Fruit fly (Drosophila melanogaster) whole organism, embryonic: Measurements from ENCODE around the gene CG3009.
A peak's percentile ranks its signal among the peaks of the same experiment; 100 is the strongest.

ENCODE experiments used
- ATbp ChIP-seq: fragments of 200-800 bp; sonication (Bioruptor generic); optimal IDR thresholded peaks from 2 replicates; lab custom pipeline; 2017; ENCODE audit warnings: missing biosample characterization, mild to moderate bottlenecking, missing genetic modification characterization, missing genetic modification reagents
- BEAF-32 ChIP-seq: fragments of 200-800 bp; sonication (Bioruptor generic); optimal IDR thresholded peaks from 3 replicates; lab custom pipeline; 2017; ENCODE audit warnings: missing biosample characterization, missing genetic modification characterization, mild to moderate bottlenecking, moderate library complexity, missing genetic modification reagents
- CG10321 ChIP-seq: fragments of 200-800 bp; sonication (Bioruptor generic); IDR thresholded peaks from 2 replicates; pipeline ENCODE4 v1.3.6; 2022; ENCODE audit warnings: missing biosample characterization, missing genetic modification characterization
- CG10431 ChIP-seq: fragments of 200-800 bp; sonication (Bioruptor generic); optimal IDR thresholded peaks from 3 replicates; lab custom pipeline; 2018; ENCODE audit warnings: missing biosample characterization, mild to moderate bottlenecking, missing genetic modification characterization
- CG12236 ChIP-seq: fragments of 200-800 bp; sonication (Bioruptor generic); optimal IDR thresholded peaks from 2 replicates; lab custom pipeline; 2016; ENCODE audit warnings: missing biosample characterization, missing genetic modification characterization
- CG14667 ChIP-seq: fragments of 200-800 bp; sonication (Bioruptor generic); IDR thresholded peaks from 2 replicates; pipeline ENCODE4 v1.3.6; 2022; ENCODE audit warnings: missing biosample characterization, missing genetic modification characterization
- CG14860 ChIP-seq: fragments of 200-800 bp; sonication (Bioruptor generic); IDR thresholded peaks from 3 replicates; pipeline ENCODE4 v1.3.6; 2022; ENCODE audit warnings: missing biosample characterization, missing genetic modification characterization; ENCODE audit not compliant: partially characterized antibody
- CG15514 ChIP-seq: fragments of 200-800 bp; sonication (Bioruptor generic); optimal IDR thresholded peaks from 3 replicates; lab custom pipeline; 2017; ENCODE audit warnings: missing biosample characterization, missing genetic modification characterization, mild to moderate bottlenecking, moderate library complexity, missing genetic modification reagents
- CG15601 ChIP-seq: fragments of 200-800 bp; sonication (Bioruptor generic); optimal IDR thresholded peaks from 3 replicates; lab custom pipeline; 2019; ENCODE audit warnings: missing biosample characterization, mild to moderate bottlenecking, missing genetic modification characterization, moderate library complexity
- CG17385 ChIP-seq: fragments of 200-800 bp; sonication (Bioruptor generic); optimal IDR thresholded peaks from 3 replicates; lab custom pipeline; 2018; ENCODE audit warnings: missing biosample characterization, mild to moderate bottlenecking, missing genetic modification characterization
- CG2202 ChIP-seq: fragments of 200-800 bp; sonication (Bioruptor generic); optimal IDR thresholded peaks from 2 replicates; lab custom pipeline; 2018; ENCODE audit warnings: missing biosample characterization, mild to moderate bottlenecking, missing genetic modification characterization
- CG2875 ChIP-seq: fragments of 200-800 bp; sonication (Bioruptor generic); optimal IDR thresholded peaks from 2 replicates; lab custom pipeline; 2017; ENCODE audit warnings: missing biosample characterization, mild to moderate bottlenecking, missing genetic modification characterization, missing genetic modification reagents
- CG30020 ChIP-seq: fragments of 200-800 bp; optimal IDR thresholded peaks from 2 replicates; lab custom pipeline; 2019; ENCODE audit warnings: missing biosample characterization, mild to moderate bottlenecking, missing genetic modification characterization, moderate library complexity
- CG30431 ChIP-seq: fragments of 200-800 bp; sonication (Bioruptor generic); optimal IDR thresholded peaks from 2 replicates; lab custom pipeline; 2017; ENCODE audit warnings: missing biosample characterization, missing genetic modification characterization
- CG31365 ChIP-seq: fragments of 200-800 bp; sonication (Bioruptor generic); optimal IDR thresholded peaks from 2 replicates; lab custom pipeline; 2018; ENCODE audit warnings: missing biosample characterization, mild to moderate bottlenecking, missing genetic modification characterization
- CG32767 ChIP-seq: fragments of 200-800 bp; sonication (Bioruptor generic); IDR thresholded peaks from 2 replicates; pipeline ENCODE4 v1.3.6; 2022; ENCODE audit warnings: missing biosample characterization, missing genetic modification characterization
- CG4424 ChIP-seq: fragments of 200-800 bp; sonication (Bioruptor generic); optimal IDR thresholded peaks from 3 replicates; lab custom pipeline; 2016; ENCODE audit warnings: missing biosample characterization, missing genetic modification characterization
- CG4617 ChIP-seq: fragments of 200-800 bp; sonication (Bioruptor generic); optimal IDR thresholded peaks from 3 replicates; lab custom pipeline; 2016; ENCODE audit warnings: missing biosample characterization, missing genetic modification characterization, borderline replicate concordance
- CG7963 ChIP-seq: fragments of 200-800 bp; sonication (Bioruptor generic); IDR thresholded peaks from 3 replicates; pipeline ENCODE4 v1.3.6; 2022; ENCODE audit warnings: missing biosample characterization, missing genetic modification characterization; ENCODE audit not compliant: partially characterized antibody
- CG8388 ChIP-seq: fragments of 200-800 bp; sonication (Bioruptor generic); optimal IDR thresholded peaks from 2 replicates; lab custom pipeline; 2019; ENCODE audit warnings: missing biosample characterization, mild to moderate bottlenecking, missing genetic modification characterization, moderate library complexity
- Chrac-16 ChIP-seq: fragments of 200-800 bp; sonication (Bioruptor generic); optimal IDR thresholded peaks from 3 replicates; lab custom pipeline; 2016; ENCODE audit warnings: missing biosample characterization, missing genetic modification characterization
- D19A ChIP-seq: fragments of 200-800 bp; optimal IDR thresholded peaks from 3 replicates; lab custom pipeline; 2019; ENCODE audit warnings: missing biosample characterization, mild to moderate bottlenecking, missing genetic modification characterization, moderate library complexity
- ERR ChIP-seq: fragments of 200-800 bp; sonication (Bioruptor generic); optimal IDR thresholded peaks from 2 replicates; lab custom pipeline; 2016; ENCODE audit warnings: missing biosample characterization, missing genetic modification characterization
- Fer2 ChIP-seq: fragments of 200-800 bp; sonication (Bioruptor generic); optimal IDR thresholded peaks from 2 replicates; lab custom pipeline; 2018; ENCODE audit warnings: missing biosample characterization, mild to moderate bottlenecking, missing genetic modification characterization, moderate library complexity
- Gug ChIP-seq: fragments of 200-800 bp; sonication (Bioruptor generic); IDR thresholded peaks from 4 replicates; pipeline ENCODE4 v1.3.6; 2022; ENCODE audit warnings: missing biosample characterization, missing genetic modification characterization
- HLH3B ChIP-seq: fragments of 200-800 bp; sonication (Bioruptor generic); IDR thresholded peaks from 2 replicates; pipeline ENCODE4 v1.3.6; 2022; ENCODE audit warnings: missing biosample characterization, missing genetic modification characterization
- Hand ChIP-seq: fragments of 200-800 bp; sonication (Bioruptor generic); optimal IDR thresholded peaks from 2 replicates; lab custom pipeline; 2017; ENCODE audit warnings: mild to moderate bottlenecking, missing biosample characterization, missing genetic modification reagents, missing genetic modification characterization
- Hr3 ChIP-seq: fragments of 200-800 bp; sonication (Bioruptor generic); optimal IDR thresholded peaks from 3 replicates; lab custom pipeline; 2016; ENCODE audit warnings: missing biosample characterization, missing genetic modification characterization
- Hsf ChIP-seq: fragments of 200-800 bp; sonication (Bioruptor generic); optimal IDR thresholded peaks from 3 replicates; lab custom pipeline; 2016; ENCODE audit warnings: missing biosample characterization, missing genetic modification characterization
- Mad ChIP-seq: fragments of 200-800 bp; sonication (Bioruptor generic); optimal IDR thresholded peaks from 2 replicates; lab custom pipeline; 2016; ENCODE audit warnings: missing biosample characterization, missing genetic modification characterization
- Myb ChIP-seq: fragments of 200-800 bp; sonication (Bioruptor generic); optimal IDR thresholded peaks from 2 replicates; lab custom pipeline; 2016; ENCODE audit warnings: missing biosample characterization, missing genetic modification characterization
- Neu2 ChIP-seq: fragments of 200-800 bp; sonication (Bioruptor generic); optimal IDR thresholded peaks from 3 replicates; lab custom pipeline; 2016; ENCODE audit warnings: missing biosample characterization, missing genetic modification characterization, borderline replicate concordance
- Ravus ChIP-seq: fragments of 200-800 bp; sonication (Bioruptor generic); IDR thresholded peaks from 2 replicates; pipeline ENCODE4 v1.3.6; 2022; ENCODE audit warnings: missing biosample characterization, missing genetic modification characterization
- Side ChIP-seq: fragments of 200-800 bp; sonication (Bioruptor generic); optimal IDR thresholded peaks from 2 replicates; lab custom pipeline; 2016; ENCODE audit warnings: missing biosample characterization, missing genetic modification characterization
- Spps ChIP-seq: fragments of 200-800 bp; sonication (Bioruptor generic); optimal IDR thresholded peaks from 2 replicates; lab custom pipeline; 2018; ENCODE audit warnings: missing biosample characterization, mild to moderate bottlenecking, missing genetic modification characterization
- Xrp1 ChIP-seq: fragments of 200-800 bp; sonication (Bioruptor generic); IDR thresholded peaks from 2 replicates; pipeline ENCODE4 v1.3.6; 2022; ENCODE audit warnings: missing biosample characterization, missing genetic modification characterization
- ash1 ChIP-seq: fragments of 200-800 bp; sonication (Bioruptor generic); optimal IDR thresholded peaks from 2 replicates; lab custom pipeline; 2018; ENCODE audit warnings: missing biosample characterization, mild to moderate bottlenecking, missing genetic modification characterization
- chif ChIP-seq, 2 experiments: fragments of 200-800 bp; sonication (Bioruptor generic); optimal IDR thresholded peaks; 3 replicates each; lab custom pipeline; 2016; ENCODE audit warnings: missing biosample characterization in 2 of 2, missing genetic modification characterization in 2 of 2
- crol ChIP-seq: fragments of 200-800 bp; sonication (Bioruptor generic); IDR thresholded peaks from 2 replicates; pipeline ENCODE4 v1.3.6; 2022; ENCODE audit warnings: missing biosample characterization, missing genetic modification characterization
- dimm ChIP-seq: fragments of 200-800 bp; sonication (Bioruptor generic); IDR thresholded peaks from 2 replicates; pipeline ENCODE4 v1.3.6; 2022; ENCODE audit warnings: missing biosample characterization, missing genetic modification characterization
- fd102C ChIP-seq: fragments of 200-800 bp; sonication (Bioruptor generic); optimal IDR thresholded peaks from 2 replicates; lab custom pipeline; 2018; ENCODE audit warnings: missing biosample characterization, mild to moderate bottlenecking, missing genetic modification characterization, moderate library complexity
- gcm2 ChIP-seq: fragments of 200-800 bp; sonication (Bioruptor generic); optimal IDR thresholded peaks from 2 replicates; lab custom pipeline; 2016; ENCODE audit warnings: missing biosample characterization, missing genetic modification characterization
- hb ChIP-seq: fragments of 200-800 bp; sonication (Bioruptor generic); IDR thresholded peaks from 3 replicates; pipeline ENCODE4 v1.3.6; 2022; ENCODE audit warnings: missing biosample characterization, missing genetic modification characterization; ENCODE audit not compliant: partially characterized antibody
- lab ChIP-seq: fragments of 200-800 bp; sonication (Bioruptor generic); optimal IDR thresholded peaks from 3 replicates; lab custom pipeline; 2017; ENCODE audit warnings: missing biosample characterization, missing genetic modification characterization, mild to moderate bottlenecking, moderate library complexity, missing genetic modification reagents
- lbe ChIP-seq: fragments of 200-800 bp; sonication (Bioruptor generic); optimal IDR thresholded peaks from 2 replicates; lab custom pipeline; 2016; ENCODE audit warnings: missing biosample characterization, mild to moderate bottlenecking, missing genetic modification characterization
- luna ChIP-seq: fragments of 200-800 bp; sonication (Bioruptor generic); optimal IDR thresholded peaks from 2 replicates; lab custom pipeline; 2016; ENCODE audit warnings: missing biosample characterization, missing genetic modification characterization
- pita ChIP-seq: fragments of 200-800 bp; sonication (Bioruptor generic); optimal IDR thresholded peaks from 2 replicates; lab custom pipeline; 2017; ENCODE audit warnings: missing biosample characterization, mild to moderate bottlenecking, missing genetic modification characterization
- repo ChIP-seq: fragments of 200-800 bp; sonication (Bioruptor generic); optimal IDR thresholded peaks from 2 replicates; lab custom pipeline; 2016; ENCODE audit warnings: missing biosample characterization, missing genetic modification characterization
- row ChIP-seq: fragments of 200-800 bp; sonication (Bioruptor generic); IDR thresholded peaks from 3 replicates; pipeline ENCODE4 v1.3.6; 2022; ENCODE audit warnings: missing biosample characterization, missing genetic modification characterization
- wor ChIP-seq: fragments of 200-800 bp; sonication (Bioruptor generic); IDR thresholded peaks from 2 replicates; pipeline ENCODE4 v1.3.6; 2022; ENCODE audit warnings: missing biosample characterization, missing genetic modification characterization

CG3009 gene

DNA sequence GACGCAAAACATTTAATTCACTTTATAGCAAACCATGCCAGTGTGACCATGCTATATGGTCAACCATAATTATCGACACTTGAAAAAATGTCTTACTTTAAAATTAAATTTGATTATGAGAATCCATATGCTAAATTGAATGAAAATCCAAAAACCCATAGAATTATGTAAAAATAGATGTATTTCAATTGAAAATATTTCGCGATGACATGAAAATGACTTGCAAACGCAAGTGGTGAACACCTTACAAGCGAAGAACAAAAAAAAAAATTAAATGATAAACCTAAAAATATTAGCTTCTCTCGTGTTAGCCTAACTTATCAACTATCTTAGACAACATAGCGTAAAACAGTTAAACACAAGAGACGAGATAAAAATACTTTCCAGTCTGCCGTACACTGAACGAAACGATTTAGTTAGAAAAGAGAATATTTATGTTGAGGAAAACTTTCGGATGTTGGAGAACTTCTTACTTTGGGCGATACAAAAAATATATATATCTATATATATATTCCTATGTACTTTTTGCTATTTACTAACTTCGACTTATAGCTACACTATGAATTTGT is 13.4 kb upstream of the CG3009 start (continued):
- TF ChIP-seq ATbp (GFP tag; lab: Kevin White, UChicago) (peak; percentile 44), BEAF-32 (GFP tag; lab: Kevin White, UChicago) (peak; percentile 12), Chrac-16 (peak; percentile 59), CG12236 (GFP tag; lab: Kevin White, UChicago) (peak; percentile 29), CG14667 (GFP tag; lab: Robert Waterston, UW) (0 out of 2 replicates have a peak, but pooled peaks have one; percentile 28), CG30431 (GFP tag; lab: Kevin White, UChicago) (peak; percentile 2), CG4424 (peak; percentile 58), repo (GFP tag; lab: Kevin White, UChicago) (no peak), HLH3B (GFP tag; lab: Robert Waterston, UW) (peak; percentile 49; the same call in 1 of the 2 replicates), CG14860 (GFP tag; lab: Robert Waterston, UW) (no peak), lab (GFP tag; lab: Kevin White, UChicago) (peak; percentile 76), CG2202 (no peak), gcm2 (peak; percentile 16), CG7963 (GFP tag; lab: Robert Waterston, UW) (no peak), CG32767 (GFP tag; lab: Robert Waterston, UW) (no peak; the same call in 1 of the 2 replicates), wor (GFP tag; lab: Robert Waterston, UW) (no peak), Hr3 (GFP tag; lab: Kevin White, UChicago) (peak; percentile 46), Ravus (GFP tag; lab: Robert Waterston, UW) (no peak), CG31365 (tag; lab: Kevin White, UChicago) (no peak), D19A (tag; lab: Kevin White, UChicago) (peak; percentile 13), Hsf (GFP tag; lab: Kevin White, UChicago) (peak; percentile 67), Hand (peak; percentile 43), crol (GFP tag; lab: Robert Waterston, UW) (no peak), chif (GFP tag; optimal IDR thresholded peaks at IDR 0.05; lab: Kevin White, UChicago) (peak in 1 of 2 experiments; percentile 48), CG30020 (tag; lab: Kevin White, UChicago) (no peak), pita (GFP tag; lab: Kevin White, UChicago) (no peak), CG8388 (GFP tag; lab: Kevin White, UChicago) (peak; percentile 53), Spps (tag; lab: Kevin White, UChicago) (no peak), ERR (GFP tag; lab: Kevin White, UChicago) (no peak), CG17385 (GFP tag; lab: Kevin White, UChicago) (peak; percentile 59), Neu2 (no peak), CG15601 (no peak), CG15514 (GFP tag; lab: Kevin White, UChicago) (peak; percentile 18), Fer2 (tag; lab: Kevin White, UChicago) (no peak), CG10431 (GFP tag; lab: Kevin White, UChicago) (no peak), CG10321 (GFP tag; lab: Robert Waterston, UW) (no peak), CG2875 (GFP tag; lab: Kevin White, UChicago) (no peak), fd102C (GFP tag; lab: Kevin White, UChicago) (no peak), Xrp1 (GFP tag; lab: Robert Waterston, UW) (peak; percentile 69), Myb (GFP tag; lab: Kevin White, UChicago) (peak; percentile 73), Gug (GFP tag; lab: Robert Waterston, UW) (0 out of 4 replicates have a peak, but pooled peaks have one; percentile 17), hb (GFP tag; lab: Robert Waterston, UW) (no peak), CG4617 (GFP tag; lab: Kevin White, UChicago) (no peak), Mad (GFP tag; lab: Kevin White, UChicago) (no peak), ash1 (no peak), dimm (GFP tag; lab: Robert Waterston, UW) (no peak), lbe (GFP tag; lab: Kevin White, UChicago) (no peak), luna (GFP tag; lab: Kevin White, UChicago) (no peak), Side (GFP tag; lab: Kevin White, UChicago) (peak; percentile 36), row (GFP tag; lab: Robert Waterston, UW) (peak; percentile 71; the same call in 2 of the 3 replicates)
